Worm (Caenorhabditis elegans) whole organism, mixed stage, embryonic: ENCODE results near the gene F59B1.10.

Source experiments
- M03D4.4 ChIP-seq: sonication (generic microtip); optimal IDR thresholded peaks from 2 replicates; lab custom pipeline; 2017; ENCODE audit warnings: mild to moderate bottlenecking, missing genetic modification characterization, missing compliant biosample characterization
- bed-3 ChIP-seq: fragments of 200-800 bp; sonication (Bioruptor generic); optimal IDR thresholded peaks from 3 replicates; lab custom pipeline; 2018; ENCODE audit warnings: mild to moderate bottlenecking, missing genetic modification characterization, moderate library complexity, missing compliant biosample characterization
- blmp-1 ChIP-seq: fragments of 150-350 bp; optimal IDR thresholded peaks from 2 replicates; lab custom pipeline; 2014; ENCODE audit warnings: missing biosample characterization, missing genetic modification characterization
- ceh-83 ChIP-seq: fragments of 200-800 bp; sonication (Bioruptor generic); optimal IDR thresholded peaks from 2 replicates; lab custom pipeline; 2018; ENCODE audit warnings: mild to moderate bottlenecking, missing genetic modification characterization, missing compliant biosample characterization
- ces-1 ChIP-seq: fragments of 150-350 bp; optimal IDR thresholded peaks from 2 replicates; lab custom pipeline; 2014; ENCODE audit warnings: missing biosample characterization, missing genetic modification reagents, missing genetic modification characterization
- elt-3 ChIP-seq: fragments of 150-350 bp; optimal IDR thresholded peaks from 2 replicates; lab custom pipeline; 2014; ENCODE audit warnings: missing biosample characterization, missing genetic modification characterization
- flh-1 ChIP-seq: fragments of 200-800 bp; sonication (Bioruptor generic); optimal IDR thresholded peaks from 2 replicates; lab custom pipeline; 2018; ENCODE audit warnings: mild to moderate bottlenecking, missing genetic modification characterization, moderate library complexity, missing compliant biosample characterization
- ham-2 ChIP-seq: fragments of 200-800 bp; sonication (Bioruptor generic); optimal IDR thresholded peaks from 2 replicates; lab custom pipeline; 2018; ENCODE audit warnings: mild to moderate bottlenecking, missing genetic modification characterization, missing compliant biosample characterization
- mep-1 ChIP-seq: fragments of 150-350 bp; optimal IDR thresholded peaks from 2 replicates; lab custom pipeline; 2017; ENCODE audit warnings: missing biosample characterization, missing genetic modification reagents, missing genetic modification characterization, inconsistent platforms
- nhr-12 ChIP-seq: fragments of 150-350 bp; optimal IDR thresholded peaks from 2 replicates; lab custom pipeline; 2014; ENCODE audit warnings: missing biosample characterization, missing genetic modification characterization
- nhr-237 ChIP-seq: fragments of 150-350 bp; optimal IDR thresholded peaks from 2 replicates; lab custom pipeline; 2014; ENCODE audit warnings: missing biosample characterization, missing genetic modification characterization
- unc-62 ChIP-seq: fragments of 150-350 bp; optimal IDR thresholded peaks from 2 replicates; lab custom pipeline; 2014; ENCODE audit warnings: missing biosample characterization, missing genetic modification reagents, missing genetic modification characterization
- zip-8 ChIP-seq: fragments of 150-350 bp; optimal IDR thresholded peaks from 2 replicates; lab custom pipeline; 2014; ENCODE audit warnings: missing biosample characterization, missing genetic modification characterization
- ztf-11 ChIP-seq: fragments of 150-350 bp; optimal IDR thresholded peaks from 2 replicates; lab custom pipeline; 2014; ENCODE audit warnings: missing biosample characterization, missing genetic modification characterization

DNA sequence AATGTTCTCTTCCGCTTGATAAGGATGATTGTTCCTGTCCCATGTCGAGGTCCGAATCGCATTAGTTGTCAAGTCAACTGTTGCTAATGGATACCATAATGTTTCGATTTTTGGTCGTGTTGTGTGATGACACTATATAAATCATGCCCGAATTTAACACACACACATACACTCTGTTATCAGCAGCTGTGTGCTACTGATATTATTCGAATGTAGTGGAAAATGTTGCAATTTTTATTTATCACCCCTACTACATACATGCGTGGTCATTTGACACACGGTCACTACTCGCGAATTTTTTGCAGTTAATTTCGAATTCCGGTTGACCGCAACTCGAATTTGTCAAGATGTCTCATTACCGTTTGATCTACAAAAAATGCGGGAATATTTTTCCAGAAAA lies 44.9 kb upstream of the F59B1.10 start:
- TF ChIP-seq nhr-237, result no peak
- TF ChIP-seq ces-1 (GFP tag; lab: Kevin White, UChicago), result no peak
- no peak for TF ChIP-seq ham-2 (GFP tag; lab: Kevin White, UChicago)
- no peak for TF ChIP-seq unc-62 (GFP tag; lab: Kevin White, UChicago)
- TF ChIP-seq zip-8 (tag; lab: Kevin White, UChicago), result no peak
- no peak for TF ChIP-seq elt-3 (tag; lab: Kevin White, UChicago)
- no peak for TF ChIP-seq M03D4.4 (tag; lab: Kevin White, UChicago)
- no peak for TF ChIP-seq nhr-12 (tag; lab: Kevin White, UChicago)
- no peak for TF ChIP-seq flh-1 (GFP tag; lab: Kevin White, UChicago)
- TF ChIP-seq mep-1, result no peak
- no peak for TF ChIP-seq ztf-11
- no peak for TF ChIP-seq blmp-1 (tag; lab: Kevin White, UChicago)
- TF ChIP-seq ceh-83 (GFP tag; lab: Kevin White, UChicago), result no peak
- no peak for TF ChIP-seq bed-3 (GFP tag; lab: Kevin White, UChicago)
